Fruit fly (Drosophila melanogaster): ENCODE results near the gene fz2.

The fz2 gene

dm6 chr3L:19254715-19255428 lies 19.7 kb upstream of the fz2 start, which contains the start of the genes mRpL21 and rept (continued):
- TF ChIP-seq schlank (tag; optimal IDR thresholded peaks at IDR 0.05): peak; percentile 13
- peak; percentile 54 for TF ChIP-seq Nf-YC (tag; optimal IDR thresholded peaks at IDR 0.05)
- TF ChIP-seq z (GFP tag; IDR thresholded peaks at IDR 0.05): no peak
- TF ChIP-seq CoRest (tag; optimal IDR thresholded peaks at IDR 0.05): peak; percentile 57
- TF ChIP-seq wor (GFP tag; IDR thresholded peaks at IDR 0.05): no peak
- no peak for TF ChIP-seq jigr1 (GFP tag; IDR thresholded peaks at IDR 0.05)
- TF ChIP-seq Jarid2 (GFP tag; optimal IDR thresholded peaks at IDR 0.05): no peak
- TF ChIP-seq en (GFP tag; optimal IDR thresholded peaks at IDR 0.05): no peak
- peak; percentile 3 for TF ChIP-seq Ssrp (tag; optimal IDR thresholded peaks at IDR 0.05)
- TF ChIP-seq CG4424 (GFP tag; optimal IDR thresholded peaks at IDR 0.05): peak; percentile 60
- TF ChIP-seq onecut (GFP tag; IDR thresholded peaks at IDR 0.05): 0 out of 2 replicates have a peak, but pooled peaks have one; percentile 15
- TF ChIP-seq esg (GFP tag; conservative IDR thresholded peaks at IDR 0.05): no peak; the same call in 1 of the 2 replicates
- TF ChIP-seq sens-2 (GFP tag; IDR thresholded peaks at IDR 0.05): peak; percentile 21; the same call in 1 of the 2 replicates
- no peak for TF ChIP-seq Doc2 (GFP tag; IDR thresholded peaks at IDR 0.05)
- peak; percentile 93 for TF ChIP-seq MBD-R2 (GFP tag; IDR thresholded peaks at IDR 0.05)
- no peak for TF ChIP-seq kay (GFP tag; optimal IDR thresholded peaks at IDR 0.05)
- TF ChIP-seq CG7372 (GFP tag; IDR thresholded peaks at IDR 0.05): peak; percentile 34; the same call in 1 of the 2 replicates
- peak; percentile 43 for TF ChIP-seq da (GFP tag; optimal IDR thresholded peaks at IDR 0.05)
- no peak for TF ChIP-seq emc (GFP tag; optimal IDR thresholded peaks at IDR 0.05)
- TF ChIP-seq dan (GFP tag; IDR thresholded peaks at IDR 0.05): no peak
- no peak for TF ChIP-seq usp (GFP tag; optimal IDR thresholded peaks at IDR 0.05)
- TF ChIP-seq pros (GFP tag; optimal IDR thresholded peaks at IDR 0.05): no peak
- TF ChIP-seq Myb (GFP tag; optimal IDR thresholded peaks at IDR 0.05): peak; percentile 72
- no peak for TF ChIP-seq yki (optimal IDR thresholded peaks at IDR 0.05)
- TF ChIP-seq D (optimal IDR thresholded peaks at IDR 0.05): no peak
- TF ChIP-seq D (GFP tag; optimal IDR thresholded peaks at IDR 0.05): peak; percentile 11
- peak; percentile 57 for TF ChIP-seq ind (GFP tag; optimal IDR thresholded peaks at IDR 0.05)
- TF ChIP-seq Usf (GFP tag; optimal IDR thresholded peaks at IDR 0.05): no peak
- TF ChIP-seq aop (GFP tag; IDR thresholded peaks at IDR 0.05): no peak
- peak; percentile 74 for TF ChIP-seq zfh2 (GFP tag; optimal IDR thresholded peaks at IDR 0.05)
- TF ChIP-seq Neu2 (GFP tag; optimal IDR thresholded peaks at IDR 0.05; ENCODE audit: borderline replicate concordance): no peak
- no peak for TF ChIP-seq pnt (GFP tag; optimal IDR thresholded peaks at IDR 0.05)
- no peak for TF ChIP-seq D19B (GFP tag; optimal IDR thresholded peaks at IDR 0.05)
- no peak for TF ChIP-seq crol (GFP tag; IDR thresholded peaks at IDR 0.05)
- no peak for TF ChIP-seq wek (GFP tag; optimal IDR thresholded peaks at IDR 0.05)
- TF ChIP-seq CG10959 (GFP tag; IDR thresholded peaks at IDR 0.05): no peak
- TF ChIP-seq bsh (GFP tag; optimal IDR thresholded peaks at IDR 0.05): peak in 1 of 2 experiments; percentile 40
- TF ChIP-seq nmo (GFP tag; optimal IDR thresholded peaks at IDR 0.05): peak; percentile 70
- peak; percentile 45 for TF ChIP-seq zen (tag; optimal IDR thresholded peaks at IDR 0.05)
- TF ChIP-seq grn (GFP tag; optimal IDR thresholded peaks at IDR 0.05): no peak
- TF ChIP-seq CG33557 (GFP tag; optimal IDR thresholded peaks at IDR 0.05): peak; percentile 34
- TF ChIP-seq br (optimal IDR thresholded peaks at IDR 0.05): no peak
- TF ChIP-seq CG1602 (GFP tag; optimal IDR thresholded peaks at IDR 0.05): no peak
- no peak for TF ChIP-seq HLHmδ (GFP tag; optimal IDR thresholded peaks at IDR 0.05)
- peak; percentile 17 for TF ChIP-seq CG10654 (GFP tag; optimal IDR thresholded peaks at IDR 0.05)
- peak; percentile 24; the same call in 1 of the 2 replicates for TF ChIP-seq CG14441 (GFP tag; IDR thresholded peaks at IDR 0.05)
- peak; percentile 23 for TF ChIP-seq CG18476 (GFP tag; optimal IDR thresholded peaks at IDR 0.05)
- peak; percentile 44 for TF ChIP-seq CG18619 (GFP tag; optimal IDR thresholded peaks at IDR 0.05)
- peak; percentile 61 for TF ChIP-seq PHDP (tag; optimal IDR thresholded peaks at IDR 0.05)
- TF ChIP-seq Rfx (GFP tag; IDR thresholded peaks at IDR 0.05): peak; percentile 77
- TF ChIP-seq CG8089 (GFP tag; optimal IDR thresholded peaks at IDR 0.05): no peak
- peak; percentile 59 for TF ChIP-seq Dbx (GFP tag; IDR thresholded peaks at IDR 0.05)
